Worm (Caenorhabditis elegans) whole organism, L2 larva: ENCODE measurements around the gene F31F4.1.

Source experiments
- R02D3.7 ChIP-seq: fragments of 150-350 bp; optimal IDR thresholded peaks from 2 replicates; lab custom pipeline; 2014; ENCODE audit warnings: missing biosample characterization, missing genetic modification characterization
- ama-1 ChIP-seq: fragments of 150-350 bp; optimal IDR thresholded peaks from 2 replicates; lab custom pipeline; 2018; ENCODE audit warnings: inconsistent platforms
- ceh-16 ChIP-seq: fragments of 150-350 bp; optimal IDR thresholded peaks from 2 replicates; lab custom pipeline; 2014; ENCODE audit warnings: missing biosample characterization, missing genetic modification characterization
- fos-1 ChIP-seq: fragments of 150-350 bp; optimal IDR thresholded peaks from 2 replicates; lab custom pipeline; 2014; ENCODE audit warnings: missing biosample characterization, missing genetic modification characterization
- lsy-2 ChIP-seq, 2 experiments: fragments of 150-350 bp in 1 of 2; sonication (generic microtip) in 1 of 2; optimal IDR thresholded peaks; 2 replicates each; lab custom pipeline; 2014 to 2017; ENCODE audit warnings: missing biosample characterization in 2 of 2, missing genetic modification characterization in 2 of 2
- mab-5 ChIP-seq: fragments of 150-350 bp; optimal IDR thresholded peaks from 2 replicates; lab custom pipeline; 2014; ENCODE audit warnings: missing biosample characterization, missing genetic modification characterization
- mbf-1 ChIP-seq: sonication (generic microtip); optimal IDR thresholded peaks from 2 replicates; lab custom pipeline; 2017; ENCODE audit warnings: missing biosample characterization, missing genetic modification characterization
- nhr-12 ChIP-seq: fragments of 150-350 bp; optimal IDR thresholded peaks from 2 replicates; lab custom pipeline; 2014; ENCODE audit warnings: missing biosample characterization, missing genetic modification characterization
- nhr-25 ChIP-seq: fragments of 150-350 bp; sonication (generic microtip); optimal IDR thresholded peaks from 3 replicates; lab custom pipeline; 2014; ENCODE audit warnings: missing biosample characterization, missing genetic modification characterization
- snpc-4 ChIP-seq: fragments of 150-350 bp; optimal IDR thresholded peaks from 2 replicates; lab custom pipeline; 2014; ENCODE audit warnings: missing biosample characterization, missing genetic modification characterization
- unc-39 ChIP-seq: fragments of 150-350 bp; optimal IDR thresholded peaks from 2 replicates; lab custom pipeline; 2014; ENCODE audit warnings: missing biosample characterization, missing genetic modification characterization
- unc-62 ChIP-seq: fragments of 150-350 bp; optimal IDR thresholded peaks from 2 replicates; lab custom pipeline; 2014; ENCODE audit warnings: missing biosample characterization, missing genetic modification reagents, missing genetic modification characterization
- ztf-11 ChIP-seq: sonication (generic microtip); optimal IDR thresholded peaks from 2 replicates; lab custom pipeline; 2017; ENCODE audit warnings: missing biosample characterization, missing genetic modification characterization
- ztf-4 ChIP-seq: fragments of 150-350 bp; optimal IDR thresholded peaks from 2 replicates; lab custom pipeline; 2014; ENCODE audit warnings: missing biosample characterization, missing genetic modification characterization

- TF ChIP-seq ztf-11 (tag; lab: Kevin White, UChicago) = no peak
- no peak for TF ChIP-seq fos-1 (tag; lab: Kevin White, UChicago)
- TF ChIP-seq nhr-25 (tag; lab: Kevin White, UChicago) = no peak
- no peak for TF ChIP-seq mbf-1 (tag; lab: Kevin White, UChicago)
- no peak for TF ChIP-seq R02D3.7 (tag; lab: Kevin White, UChicago)
- no peak for TF ChIP-seq ama-1
- no peak for TF ChIP-seq nhr-12 (tag; lab: Kevin White, UChicago)
- no peak for TF ChIP-seq lsy-2 (tag; optimal IDR thresholded peaks at IDR 0.05; lab: Kevin White, UChicago)
- no peak for TF ChIP-seq snpc-4 (tag; lab: Kevin White, UChicago)
- no peak for TF ChIP-seq ceh-16 (tag; lab: Kevin White, UChicago)
- TF ChIP-seq unc-39 (tag; lab: Kevin White, UChicago) = no peak
- TF ChIP-seq mab-5 (tag; lab: Kevin White, UChicago) = no peak
- no peak for TF ChIP-seq unc-62 (GFP tag; lab: Kevin White, UChicago)
- no peak for TF ChIP-seq ztf-4 (tag; lab: Kevin White, UChicago)
These were observed 49.0 kb upstream of the F31F4.1 start, which contains the start of gene F48G7.10 for ce11 chrV:634855-635254.
